Fruit fly (Drosophila melanogaster) whole organism, embryonic: ENCODE data around the gene Sulf1.

Experiments used
- Atf-2 ChIP-seq: fragments of 200-800 bp; sonication (Bioruptor generic); optimal IDR thresholded peaks from 2 replicates; lab custom pipeline; 2016; ENCODE audit warnings: missing biosample characterization, missing genetic modification characterization
- C15 ChIP-seq: fragments of 200-800 bp; sonication (Bioruptor generic); IDR thresholded peaks from 3 replicates; pipeline ENCODE4 v1.3.6; 2022; ENCODE audit warnings: missing biosample characterization, missing genetic modification characterization
- CG10431 ChIP-seq: fragments of 200-800 bp; sonication (Bioruptor generic); optimal IDR thresholded peaks from 3 replicates; lab custom pipeline; 2018; ENCODE audit warnings: missing biosample characterization, mild to moderate bottlenecking, missing genetic modification characterization
- CG10979 ChIP-seq: fragments of 200-800 bp; sonication (Bioruptor generic); optimal IDR thresholded peaks from 2 replicates; lab custom pipeline; 2018; ENCODE audit warnings: missing biosample characterization, mild to moderate bottlenecking, missing genetic modification characterization, moderate library complexity
- CG11093 ChIP-seq: fragments of 200-800 bp; sonication (Bioruptor generic); IDR thresholded peaks from 3 replicates; pipeline ENCODE4 v1.3.6; 2022; ENCODE audit warnings: missing biosample characterization, missing genetic modification characterization
- CG11398 ChIP-seq: fragments of 200-800 bp; sonication (Bioruptor generic); optimal IDR thresholded peaks from 2 replicates; lab custom pipeline; 2016; ENCODE audit warnings: missing biosample characterization, missing genetic modification characterization
- CG12071 ChIP-seq: fragments of 200-800 bp; sonication (Bioruptor generic); optimal IDR thresholded peaks from 3 replicates; lab custom pipeline; 2018; ENCODE audit warnings: missing biosample characterization, mild to moderate bottlenecking, missing genetic modification characterization
- CG15696 ChIP-seq: fragments of 200-800 bp; sonication (Bioruptor generic); optimal IDR thresholded peaks from 2 replicates; lab custom pipeline; 2019; ENCODE audit warnings: missing biosample characterization, mild to moderate bottlenecking, missing genetic modification characterization, moderate library complexity
- CG16815 ChIP-seq: fragments of 200-800 bp; sonication (Bioruptor generic); optimal IDR thresholded peaks from 3 replicates; lab custom pipeline; 2017; ENCODE audit warnings: missing biosample characterization, mild to moderate bottlenecking, missing genetic modification characterization
- CG2199 ChIP-seq: fragments of 200-800 bp; sonication (Bioruptor generic); IDR thresholded peaks from 3 replicates; pipeline ENCODE4 v1.3.6; 2022; ENCODE audit warnings: missing biosample characterization, missing genetic modification characterization
- CG2712 ChIP-seq: fragments of 200-800 bp; optimal IDR thresholded peaks from 3 replicates; lab custom pipeline; 2019; ENCODE audit warnings: missing biosample characterization, mild to moderate bottlenecking, missing genetic modification characterization, moderate library complexity
- CG2889 ChIP-seq: fragments of 200-800 bp; sonication (Bioruptor generic); IDR thresholded peaks from 3 replicates; pipeline ENCODE4 v1.3.6; 2022; ENCODE audit warnings: missing biosample characterization, missing genetic modification characterization
- CG33557 ChIP-seq: fragments of 200-800 bp; sonication (Bioruptor generic); optimal IDR thresholded peaks from 2 replicates; lab custom pipeline; 2019; ENCODE audit warnings: missing biosample characterization, mild to moderate bottlenecking, missing genetic modification characterization, moderate library complexity
- CG3838 ChIP-seq: fragments of 200-800 bp; sonication (Bioruptor generic); optimal IDR thresholded peaks from 3 replicates; lab custom pipeline; 2016; ENCODE audit warnings: missing biosample characterization, missing genetic modification characterization
- CG6813 ChIP-seq: fragments of 200-800 bp; sonication (Bioruptor generic); optimal IDR thresholded peaks from 2 replicates; lab custom pipeline; 2017; ENCODE audit warnings: missing biosample characterization, missing genetic modification characterization, mild to moderate bottlenecking, moderate library complexity, missing genetic modification reagents
- CG9215 ChIP-seq: fragments of 200-800 bp; sonication (Bioruptor generic); IDR thresholded peaks from 2 replicates; pipeline ENCODE4 v1.3.6; 2022; ENCODE audit warnings: missing biosample characterization, missing genetic modification characterization
- CG9727 ChIP-seq: fragments of 200-800 bp; sonication (Bioruptor generic); optimal IDR thresholded peaks from 3 replicates; lab custom pipeline; 2017; ENCODE audit warnings: missing biosample characterization, mild to moderate bottlenecking, missing genetic modification characterization
- D ChIP-seq, 2 experiments: fragments of 200-800 bp in 1 of 2; fragments of >200 bp in 1 of 2; sonication (Bioruptor generic) in 1 of 2; optimal IDR thresholded peaks; 2 replicates in 1 of 2; 3 replicates in 1 of 2; lab custom pipeline; 2017; ENCODE audit warnings: mild to moderate bottlenecking in 1 of 2, missing biosample characterization in 1 of 2, missing genetic modification characterization in 1 of 2, missing genetic modification reagents in 1 of 2
- Deaf1 ChIP-seq: fragments of 200-800 bp; optimal IDR thresholded peaks from 3 replicates; lab custom pipeline; 2019; ENCODE audit warnings: missing biosample characterization, mild to moderate bottlenecking, missing genetic modification characterization, moderate library complexity
- Fer2 ChIP-seq: fragments of 200-800 bp; sonication (Bioruptor generic); optimal IDR thresholded peaks from 2 replicates; lab custom pipeline; 2018; ENCODE audit warnings: missing biosample characterization, mild to moderate bottlenecking, missing genetic modification characterization, moderate library complexity
- H2.0 ChIP-seq: fragments of 200-800 bp; sonication (Bioruptor generic); IDR thresholded peaks from 2 replicates; pipeline ENCODE4 v1.3.6; 2022; ENCODE audit warnings: missing biosample characterization, missing genetic modification characterization
- HLHmδ ChIP-seq: fragments of 200-800 bp; sonication (Bioruptor generic); optimal IDR thresholded peaks from 2 replicates; lab custom pipeline; 2018; ENCODE audit warnings: missing biosample characterization, mild to moderate bottlenecking, missing genetic modification characterization, moderate library complexity
- Hr78 ChIP-seq, 2 experiments: fragments of 200-800 bp in 1 of 2; fragments of >200 bp in 1 of 2; sonication (Bioruptor generic) in 1 of 2; optimal IDR thresholded peaks; 2 replicates each; lab custom pipeline; 2017 to 2019; ENCODE audit warnings: missing biosample characterization in 2 of 2, missing genetic modification characterization in 2 of 2, mild to moderate bottlenecking in 1 of 2, moderate library complexity in 1 of 2
- Jarid2 ChIP-seq: fragments of 200-800 bp; sonication (Bioruptor generic); optimal IDR thresholded peaks from 3 replicates; lab custom pipeline; 2017; ENCODE audit warnings: mild to moderate bottlenecking, missing biosample characterization, missing genetic modification reagents, missing genetic modification characterization
- Pdp1 ChIP-seq, 2 experiments: fragments of 200-800 bp; sonication (Bioruptor generic); optimal IDR thresholded peaks; 3 replicates each; lab custom pipeline; 2016; ENCODE audit warnings: missing biosample characterization in 2 of 2, missing genetic modification characterization in 2 of 2, mild to moderate bottlenecking in 1 of 2, moderate library complexity in 1 of 2
- Side ChIP-seq: fragments of 200-800 bp; sonication (Bioruptor generic); optimal IDR thresholded peaks from 2 replicates; lab custom pipeline; 2016; ENCODE audit warnings: missing biosample characterization, missing genetic modification characterization
- ac ChIP-seq: fragments of 200-800 bp; sonication (Bioruptor generic); optimal IDR thresholded peaks from 3 replicates; lab custom pipeline; 2017; ENCODE audit warnings: missing biosample characterization, mild to moderate bottlenecking, missing genetic modification characterization
- bsh ChIP-seq, 2 experiments: fragments of 200-800 bp; sonication (Bioruptor generic); optimal IDR thresholded peaks; 2 replicates each; lab custom pipeline; 2017 to 2018; ENCODE audit warnings: mild to moderate bottlenecking in 2 of 2, missing biosample characterization in 2 of 2, missing genetic modification characterization in 2 of 2, moderate library complexity in 1 of 2
- caup ChIP-seq: fragments of 200-800 bp; sonication (Bioruptor generic); optimal IDR thresholded peaks from 3 replicates; lab custom pipeline; 2017; ENCODE audit warnings: missing biosample characterization, mild to moderate bottlenecking, missing genetic modification characterization, moderate library complexity; ENCODE audit not compliant: severe bottlenecking
- crc ChIP-seq: fragments of 200-800 bp; sonication (Bioruptor generic); optimal IDR thresholded peaks from 2 replicates; lab custom pipeline; 2016; ENCODE audit warnings: missing biosample characterization, missing genetic modification characterization
- dmrt11E ChIP-seq: fragments of 200-800 bp; sonication (Bioruptor generic); optimal IDR thresholded peaks from 3 replicates; lab custom pipeline; 2018; ENCODE audit warnings: missing biosample characterization, mild to moderate bottlenecking, missing genetic modification characterization, moderate library complexity
- ftz-f1 ChIP-seq: fragments of 200-800 bp; sonication (Bioruptor generic); optimal IDR thresholded peaks from 2 replicates; lab custom pipeline; 2016; ENCODE audit warnings: missing biosample characterization, missing genetic modification characterization
- hkb ChIP-seq, 2 experiments: fragments of 200-800 bp in 1 of 2; fragments of >200 bp in 1 of 2; sonication (Bioruptor generic) in 1 of 2; IDR thresholded peaks in 1 of 2; optimal IDR thresholded peaks in 1 of 2; 2 replicates each; pipeline versions ENCODE4 v1.3.6 to Lab custom; 2017 to 2022; ENCODE audit warnings: missing biosample characterization in 1 of 2, missing genetic modification characterization in 1 of 2
- kni ChIP-seq: fragments of 200-800 bp; sonication (Bioruptor generic); optimal IDR thresholded peaks from 3 replicates; lab custom pipeline; 2017; ENCODE audit warnings: mild to moderate bottlenecking, missing biosample characterization, missing genetic modification reagents, missing genetic modification characterization
- mirr ChIP-seq: fragments of 200-800 bp; sonication (Bioruptor generic); optimal IDR thresholded peaks from 3 replicates; lab custom pipeline; 2018; ENCODE audit warnings: missing biosample characterization, mild to moderate bottlenecking, missing genetic modification characterization
- nerfin-1 ChIP-seq: fragments of 200-800 bp; sonication (Bioruptor generic); optimal IDR thresholded peaks from 3 replicates; lab custom pipeline; 2019; ENCODE audit warnings: missing biosample characterization, mild to moderate bottlenecking, missing genetic modification characterization, moderate library complexity
- odd ChIP-seq: fragments of 200-800 bp; sonication (Bioruptor generic); optimal IDR thresholded peaks from 2 replicates; lab custom pipeline; 2017; ENCODE audit warnings: missing biosample characterization, mild to moderate bottlenecking, missing genetic modification characterization
- pros ChIP-seq: fragments of 200-800 bp; sonication (Bioruptor generic); optimal IDR thresholded peaks from 3 replicates; lab custom pipeline; 2019; ENCODE audit warnings: missing biosample characterization, mild to moderate bottlenecking, missing genetic modification characterization, moderate library complexity
- salm ChIP-seq: fragments of 200-800 bp; sonication (Bioruptor generic); optimal IDR thresholded peaks from 2 replicates; lab custom pipeline; 2018; ENCODE audit warnings: missing biosample characterization, mild to moderate bottlenecking, missing genetic modification characterization
- sd ChIP-seq: fragments of 200-800 bp; sonication (Bioruptor generic); optimal IDR thresholded peaks from 3 replicates; lab custom pipeline; 2018; ENCODE audit warnings: missing biosample characterization, mild to moderate bottlenecking, missing genetic modification characterization, moderate library complexity
- sens-2 ChIP-seq: fragments of 200-800 bp; sonication (Bioruptor generic); IDR thresholded peaks from 2 replicates; pipeline ENCODE4 v1.3.6; 2022; ENCODE audit warnings: missing biosample characterization, missing genetic modification characterization
- sqz ChIP-seq: fragments of 200-800 bp; sonication (Bioruptor generic); optimal IDR thresholded peaks from 3 replicates; lab custom pipeline; 2018; ENCODE audit warnings: missing biosample characterization, mild to moderate bottlenecking, missing genetic modification characterization
- sr ChIP-seq: fragments of 200-800 bp; sonication (Bioruptor generic); IDR thresholded peaks from 3 replicates; pipeline ENCODE4 v1.3.6; 2022; ENCODE audit warnings: missing biosample characterization, missing genetic modification characterization
- tap ChIP-seq: fragments of 200-800 bp; optimal IDR thresholded peaks from 3 replicates; lab custom pipeline; 2019; ENCODE audit warnings: missing biosample characterization, mild to moderate bottlenecking, missing genetic modification characterization, moderate library complexity
- tll ChIP-seq, 2 experiments: fragments of 200-800 bp in 1 of 2; fragments of >200 bp in 1 of 2; sonication (Bioruptor generic) in 1 of 2; optimal IDR thresholded peaks; 2 replicates each; lab custom pipeline; 2017 to 2019; ENCODE audit warnings: missing biosample characterization in 2 of 2, missing genetic modification characterization in 2 of 2, mild to moderate bottlenecking in 1 of 2, moderate library complexity in 1 of 2
- tna ChIP-seq: fragments of 200-800 bp; sonication (Bioruptor generic); IDR thresholded peaks from 2 replicates; pipeline ENCODE4 v1.3.6; 2022; ENCODE audit warnings: missing biosample characterization, missing genetic modification characterization; ENCODE audit not compliant: partially characterized antibody

Sulf1 gene

DNA sequence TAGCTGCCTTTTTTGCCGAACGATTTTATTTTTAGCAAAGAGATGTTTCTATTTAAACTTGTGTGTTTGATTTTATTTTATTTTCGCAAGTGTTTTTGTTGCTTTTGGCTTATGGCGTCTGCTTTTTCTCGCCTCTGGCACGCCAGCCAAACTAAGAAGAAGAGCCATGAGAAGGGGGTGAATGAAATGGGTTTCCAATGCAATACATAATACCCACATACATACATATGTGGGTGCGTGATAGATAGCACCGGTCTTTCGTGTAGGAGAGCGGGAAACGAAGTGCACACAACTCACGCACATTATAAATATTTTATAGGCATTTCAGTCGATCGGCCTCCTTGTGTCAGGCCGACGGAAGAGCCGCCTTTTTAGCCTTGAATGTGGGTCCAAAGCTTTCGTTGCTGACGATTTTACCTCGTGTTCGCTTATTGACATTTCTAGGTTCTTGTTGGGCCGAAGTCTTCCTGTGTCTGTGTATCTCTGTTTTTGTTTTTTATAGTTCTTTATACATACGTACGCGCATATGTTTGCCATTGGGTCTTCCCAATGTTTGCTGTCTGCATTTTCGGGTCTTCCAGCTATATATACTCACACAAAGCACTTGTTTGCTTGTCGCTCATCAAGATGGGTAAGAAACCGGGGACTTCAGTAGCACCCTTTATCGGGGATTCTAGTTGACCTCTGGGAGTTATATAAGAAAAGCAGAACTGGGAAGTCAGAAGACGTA is 63.3 kb downstream of the Sulf1 start (continued):
- peak in 1 of 2 experiments; percentile 23 for TF ChIP-seq tll (GFP tag; optimal IDR thresholded peaks at IDR 0.05; lab: Kevin White, UChicago)
- TF ChIP-seq CG2889, result no peak
- TF ChIP-seq Fer2 (tag; lab: Kevin White, UChicago), result no peak
- 0 out of 2 replicates have a peak, but pooled peaks have one; percentile 22 for TF ChIP-seq tna (GFP tag; lab: Robert Waterston, UW)
- TF ChIP-seq CG12071, result no peak
- TF ChIP-seq pros (GFP tag; lab: Kevin White, UChicago), result peak; percentile 8
- peak; percentile 30 for TF ChIP-seq dmrt11E
- peak; percentile 1 for TF ChIP-seq CG3838 (GFP tag; lab: Kevin White, UChicago)
- no peak for TF ChIP-seq H2.0 (GFP tag; lab: Robert Waterston, UW)
- no peak for TF ChIP-seq tap (tag; lab: Kevin White, UChicago)
- no peak for TF ChIP-seq D (optimal IDR thresholded peaks at IDR 0.05; lab: Kevin White, UChicago)
- peak; percentile 16 for TF ChIP-seq D (GFP tag; optimal IDR thresholded peaks at IDR 0.05; lab: Kevin White, UChicago)
- peak; percentile 54 for TF ChIP-seq CG33557
- 0 out of 2 replicates have a peak, but pooled peaks have one; percentile 31 for TF ChIP-seq sens-2
- peak; percentile 8 for TF ChIP-seq mirr (GFP tag; lab: Kevin White, UChicago)
- peak in 1 of 2 experiments; percentile 80 for TF ChIP-seq Hr78 (GFP tag; optimal IDR thresholded peaks at IDR 0.05; lab: Kevin White, UChicago)
- TF ChIP-seq CG11093 (GFP tag; lab: Robert Waterston, UW), result no peak
- peak; percentile 85; the same call in 2 of the 3 replicates for TF ChIP-seq CG2199 (GFP tag; lab: Robert Waterston, UW)
- TF ChIP-seq sd (tag; lab: Kevin White, UChicago), result peak; percentile 39
- TF ChIP-seq kni (GFP tag; lab: Kevin White, UChicago), result peak; percentile 83
- 0 out of 3 replicates have a peak, but pooled peaks have one; percentile 63 for TF ChIP-seq sr
- peak; percentile 35 for TF ChIP-seq salm (tag; lab: Kevin White, UChicago)
- TF ChIP-seq odd (GFP tag; lab: Kevin White, UChicago), result peak; percentile 2
- TF ChIP-seq CG9215 (GFP tag; lab: Robert Waterston, UW), result no peak
- peak; percentile 19 for TF ChIP-seq CG9727
- TF ChIP-seq CG10979, result peak; percentile 15
- peak; percentile 28 for TF ChIP-seq Side (GFP tag; lab: Kevin White, UChicago)
- no peak for TF ChIP-seq CG16815 (GFP tag; lab: Kevin White, UChicago)
- TF ChIP-seq nerfin-1 (tag; lab: Kevin White, UChicago), result no peak
- TF ChIP-seq ftz-f1 (GFP tag; lab: Kevin White, UChicago), result peak; percentile 43
- TF ChIP-seq crc, result no peak
- TF ChIP-seq C15 (GFP tag; lab: Robert Waterston, UW), result no peak
- no peak for TF ChIP-seq Atf-2 (GFP tag; lab: Kevin White, UChicago)
- no peak for TF ChIP-seq hkb (optimal IDR thresholded peaks at IDR 0.05; lab: Kevin White, UChicago)
- TF ChIP-seq hkb (GFP tag; IDR thresholded peaks at IDR 0.05; lab: Robert Waterston, UW), result 0 out of 2 replicates have a peak, but pooled peaks have one; percentile 11
- TF ChIP-seq sqz, result peak; percentile 3
- peak; percentile 29 for TF ChIP-seq CG10431 (GFP tag; lab: Kevin White, UChicago)
- TF ChIP-seq Deaf1 (tag; lab: Kevin White, UChicago), result peak; percentile 75
- peak in 1 of 2 experiments; percentile 56 for TF ChIP-seq Pdp1 (GFP tag; optimal IDR thresholded peaks at IDR 0.05; lab: Kevin White, UChicago)
- peak; percentile 3 for TF ChIP-seq Jarid2
- TF ChIP-seq HLHmδ (GFP tag; lab: Kevin White, UChicago), result peak; percentile 39
- TF ChIP-seq CG2712 (tag; lab: Kevin White, UChicago), result peak; percentile 21
- peak in 1 of 2 experiments; percentile 39 for TF ChIP-seq bsh (GFP tag; optimal IDR thresholded peaks at IDR 0.05; lab: Kevin White, UChicago)
- TF ChIP-seq ac (GFP tag; lab: Kevin White, UChicago), result peak; percentile 31
- TF ChIP-seq CG15696, result peak; percentile 37
- peak; percentile 18 for TF ChIP-seq CG11398 (GFP tag; lab: Kevin White, UChicago)
- peak; percentile 7 for TF ChIP-seq CG6813 (GFP tag; lab: Kevin White, UChicago)
- no peak for TF ChIP-seq caup (GFP tag; lab: Kevin White, UChicago)
